Fruit fly (Drosophila melanogaster): Measurements from ENCODE around the gene CG11504.

Gene CG11504

dm6 chr3R:30039494-30039893 lies 41.8 kb downstream of the CG11504 start, which contains the start of the genes janA, Sry-alpha and Sry-beta (continued):
- TF ChIP-seq ERR (GFP tag; optimal IDR thresholded peaks at IDR 0.05): no peak
- no peak for TF ChIP-seq crc (GFP tag; optimal IDR thresholded peaks at IDR 0.05)
- TF ChIP-seq Usf (GFP tag; optimal IDR thresholded peaks at IDR 0.05): no peak
- TF ChIP-seq lmd (GFP tag; IDR thresholded peaks at IDR 0.05): no peak
- no peak for TF ChIP-seq CG18262 (tag; optimal IDR thresholded peaks at IDR 0.05)
- TF ChIP-seq CG7786 (GFP tag; optimal IDR thresholded peaks at IDR 0.05): no peak
- TF ChIP-seq CG12299 (tag; optimal IDR thresholded peaks at IDR 0.05): no peak
- TF ChIP-seq CG2875 (GFP tag; optimal IDR thresholded peaks at IDR 0.05): no peak
- TF ChIP-seq fd3F (GFP tag; optimal IDR thresholded peaks at IDR 0.05): no peak
- TF ChIP-seq Hr78 (GFP tag; optimal IDR thresholded peaks at IDR 0.05): no peak
- TF ChIP-seq CG18476 (GFP tag; optimal IDR thresholded peaks at IDR 0.05): no peak
- TF ChIP-seq HLHmδ (GFP tag; optimal IDR thresholded peaks at IDR 0.05): no peak
- no peak; the same call in 1 of the 2 replicates for TF ChIP-seq CG4360 (GFP tag; IDR thresholded peaks at IDR 0.05)
- no peak for TF ChIP-seq CG9609 (GFP tag; optimal IDR thresholded peaks at IDR 0.05)
- TF ChIP-seq CG34422 (GFP tag; IDR thresholded peaks at IDR 0.05): peak; percentile 59; the same call in 1 of the 3 replicates
- TF ChIP-seq Meics (GFP tag; optimal IDR thresholded peaks at IDR 0.05): no peak
- no peak for TF ChIP-seq CG31388 (GFP tag; optimal IDR thresholded peaks at IDR 0.05)
- no peak for TF ChIP-seq CG10543 (GFP tag; optimal IDR thresholded peaks at IDR 0.05)
- no peak for TF ChIP-seq vfl (GFP tag; optimal IDR thresholded peaks at IDR 0.05)
- TF ChIP-seq CG8290 (GFP tag; optimal IDR thresholded peaks at IDR 0.05): no peak
- TF ChIP-seq CG8290 (tag; optimal IDR thresholded peaks at IDR 0.05): no peak
- peak; percentile 35 for TF ChIP-seq zen (tag; optimal IDR thresholded peaks at IDR 0.05)
- TF ChIP-seq slou (GFP tag; optimal IDR thresholded peaks at IDR 0.05): no peak
- TF ChIP-seq gfzf (GFP tag; optimal IDR thresholded peaks at IDR 0.05): peak; percentile 63
- no peak for TF ChIP-seq Spps (tag; optimal IDR thresholded peaks at IDR 0.05)
- TF ChIP-seq luna (GFP tag; optimal IDR thresholded peaks at IDR 0.05): no peak
- peak; percentile 99 for TF ChIP-seq zen2 (GFP tag; IDR thresholded peaks at IDR 0.05; ENCODE audit: partially characterized antibody)
- TF ChIP-seq CG14441 (GFP tag; IDR thresholded peaks at IDR 0.05): no peak
- peak; percentile 99 for TF ChIP-seq unc-4 (GFP tag; IDR thresholded peaks at IDR 0.05; ENCODE audit: partially characterized antibody)
- TF ChIP-seq Ets65A (GFP tag): peak; percentile 40
- TF ChIP-seq chinmo (GFP tag; IDR thresholded peaks at IDR 0.05; ENCODE audit: partially characterized antibody): peak; percentile 99
- TF ChIP-seq ase (GFP tag; IDR thresholded peaks at IDR 0.05): no peak
- no peak for TF ChIP-seq CG11695 (GFP tag; IDR thresholded peaks at IDR 0.05)
- no peak for TF ChIP-seq ewg (GFP tag; optimal IDR thresholded peaks at IDR 0.05)
- TF ChIP-seq zfh2 (GFP tag; optimal IDR thresholded peaks at IDR 0.05): no peak
- TF ChIP-seq CG6813 (GFP tag; optimal IDR thresholded peaks at IDR 0.05): no peak
- TF ChIP-seq CG3726 (GFP tag; IDR thresholded peaks at IDR 0.05): no peak
- peak; percentile 62 for TF ChIP-seq CG14710 (tag; optimal IDR thresholded peaks at IDR 0.05)
- no peak for TF ChIP-seq ab (GFP tag; optimal IDR thresholded peaks at IDR 0.05)
- no peak for TF ChIP-seq CG10274 (GFP tag; optimal IDR thresholded peaks at IDR 0.05)
- no peak for TF ChIP-seq Optix (GFP tag; IDR thresholded peaks at IDR 0.05)
- peak; percentile 52 for TF ChIP-seq CG3847 (GFP tag; IDR thresholded peaks at IDR 0.05)
- no peak for TF ChIP-seq CG15696 (tag; optimal IDR thresholded peaks at IDR 0.05)
- TF ChIP-seq PHDP (tag; optimal IDR thresholded peaks at IDR 0.05): no peak
- TF ChIP-seq CrebB (tag; optimal IDR thresholded peaks at IDR 0.05): no peak
- no peak for TF ChIP-seq btn (GFP tag; optimal IDR thresholded peaks at IDR 0.05)
- TF ChIP-seq Opbp (GFP tag; IDR thresholded peaks at IDR 0.05; ENCODE audit: partially characterized antibody): peak; percentile 98
- TF ChIP-seq Lhr (GFP tag; optimal IDR thresholded peaks at IDR 0.05): peak; percentile 24
- TF ChIP-seq H15 (GFP tag; IDR thresholded peaks at IDR 0.05): no peak
- no peak for TF ChIP-seq usp (GFP tag; optimal IDR thresholded peaks at IDR 0.05)
- no peak for TF ChIP-seq TFAM (GFP tag; optimal IDR thresholded peaks at IDR 0.05)
- TF ChIP-seq CG7839 (tag; optimal IDR thresholded peaks at IDR 0.05): no peak
